Fruit fly (Drosophila melanogaster): ENCODE data around the gene TBC1D23.

TBC1D23 gene

DNA sequence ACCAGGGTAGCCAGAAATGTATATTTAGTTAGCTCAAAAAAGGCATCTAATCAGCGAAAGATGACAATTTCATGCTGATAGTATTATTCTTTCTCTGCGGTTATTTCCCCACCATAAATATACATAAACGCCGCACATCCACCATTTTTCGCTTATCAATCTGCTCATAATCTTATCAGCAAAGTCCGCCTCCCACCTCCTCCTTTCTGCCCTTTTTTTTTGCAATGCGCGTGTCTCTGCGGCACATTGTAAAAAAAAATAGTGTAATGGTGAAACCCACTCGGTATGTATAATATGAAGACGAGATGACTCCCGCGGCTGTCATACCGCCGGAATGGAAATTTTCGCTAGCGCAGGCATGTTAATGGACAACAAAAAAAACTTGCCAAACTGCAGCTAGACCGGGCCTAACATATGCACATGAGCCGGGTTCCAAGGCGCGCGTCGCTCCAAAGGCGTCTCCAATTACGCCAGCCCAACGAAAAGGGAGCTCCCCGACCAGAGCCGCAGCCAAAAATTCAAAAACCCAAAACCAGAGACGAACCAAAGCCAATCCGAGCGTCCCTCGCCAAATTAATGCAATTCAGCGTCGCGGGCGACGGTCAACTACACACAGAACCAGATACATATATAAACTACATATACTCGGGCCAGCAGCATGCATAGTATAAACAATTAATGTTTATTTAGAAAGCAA is 8.8 kb upstream of the TBC1D23 start (continued):
- TF ChIP-seq exex (tag; optimal IDR thresholded peaks at IDR 0.05): peak; percentile 51
- TF ChIP-seq CG34376 (GFP tag; optimal IDR thresholded peaks at IDR 0.05): peak; percentile 23
- TF ChIP-seq cwo (GFP tag; optimal IDR thresholded peaks at IDR 0.05): peak; percentile 32

DNA sequence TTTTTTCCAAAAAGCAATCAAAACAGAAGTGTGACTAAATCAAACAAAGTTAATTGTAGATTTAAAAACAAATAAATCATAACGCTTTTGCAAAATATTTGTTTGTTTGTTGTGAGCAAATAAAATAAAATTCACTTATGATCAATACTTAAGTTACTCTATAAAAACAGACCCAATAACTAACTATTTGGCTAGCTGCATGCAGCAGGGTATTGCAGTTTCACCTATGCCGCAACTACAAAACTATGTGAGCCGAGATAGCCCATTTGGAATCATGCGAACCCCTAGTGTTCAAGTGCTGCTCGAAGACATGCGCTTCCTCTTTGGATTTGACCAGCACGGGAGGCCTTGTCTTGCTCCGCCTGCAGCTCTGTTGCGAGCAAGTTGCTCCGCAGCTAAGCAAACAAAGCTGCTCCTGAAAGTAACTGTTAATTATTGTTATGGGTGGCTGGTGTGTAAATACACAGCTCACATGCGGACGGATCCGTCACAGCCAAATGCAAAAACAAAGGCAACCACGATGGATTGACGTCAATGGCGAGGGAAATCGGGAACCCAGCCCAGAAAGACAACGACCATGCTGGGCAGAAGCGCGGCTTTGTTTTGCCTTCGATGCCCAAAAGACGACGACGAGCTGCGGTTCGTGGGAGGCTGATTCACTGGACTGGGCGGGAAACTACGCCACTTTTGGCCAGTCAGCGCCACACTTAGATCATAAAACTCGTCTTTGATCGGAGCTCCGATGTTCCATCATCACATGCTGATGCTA is 7.0 kb upstream of the TBC1D23 start:
- TF ChIP-seq wek (GFP tag; optimal IDR thresholded peaks at IDR 0.05) (peak; percentile 25), CG17612 (GFP tag; IDR thresholded peaks at IDR 0.05) (0 out of 2 replicates have a peak, but pooled peaks have one; percentile 4), klu (GFP tag; IDR thresholded peaks at IDR 0.05) (0 out of 2 replicates have a peak, but pooled peaks have one; percentile 21), CG11085 (GFP tag; IDR thresholded peaks at IDR 0.05) (no peak), CG10543 (GFP tag; optimal IDR thresholded peaks at IDR 0.05) (peak; percentile 35), chinmo (GFP tag; IDR thresholded peaks at IDR 0.05; ENCODE audit: partially characterized antibody) (peak; percentile 87; the same call in 2 of the 4 replicates), ATbp (GFP tag; optimal IDR thresholded peaks at IDR 0.05) (peak; percentile 42), Hr51 (GFP tag; optimal IDR thresholded peaks at IDR 0.05) (peak in 1 of 2 experiments; percentile 15), CG12942 (GFP tag; optimal IDR thresholded peaks at IDR 0.05) (no peak), Med (GFP tag) (peak; percentile 63), sens (GFP tag) (peak; percentile 68), ranshi (GFP tag; IDR thresholded peaks at IDR 0.05) (no peak), Ets65A (GFP tag) (peak; percentile 33), CG7987 (GFP tag; optimal IDR thresholded peaks at IDR 0.05) (peak; percentile 38), Xrp1 (GFP tag; IDR thresholded peaks at IDR 0.05) (peak; percentile 38; the same call in 1 of the 2 replicates), CG14710 (tag; optimal IDR thresholded peaks at IDR 0.05) (peak; percentile 11), Blimp-1 (GFP tag; optimal IDR thresholded peaks at IDR 0.05) (peak; percentile 16), CG12769 (tag; optimal IDR thresholded peaks at IDR 0.05) (peak; percentile 83), CG17359 (tag; optimal IDR thresholded peaks at IDR 0.05) (peak; percentile 27), rib (GFP tag; IDR thresholded peaks at IDR 0.05) (no peak), CG1603 (tag; optimal IDR thresholded peaks at IDR 0.05) (peak; percentile 29), CG9437 (GFP tag; optimal IDR thresholded peaks at IDR 0.05) (no peak), zfh2 (GFP tag; optimal IDR thresholded peaks at IDR 0.05) (no peak), CG17361 (GFP tag; IDR thresholded peaks at IDR 0.05) (0 out of 3 replicates have a peak, but pooled peaks have one; percentile 32), CG2129 (GFP tag; IDR thresholded peaks at IDR 0.05; ENCODE audit: partially characterized antibody) (no peak), Bgb (GFP tag; IDR thresholded peaks at IDR 0.05; ENCODE audit: partially characterized antibody) (no peak), Nf-YB (GFP tag; optimal IDR thresholded peaks at IDR 0.05) (no peak), CG15601 (tag; optimal IDR thresholded peaks at IDR 0.05) (peak; percentile 21), CG16863 (GFP tag; optimal IDR thresholded peaks at IDR 0.05) (peak; percentile 0), CG18262 (tag; optimal IDR thresholded peaks at IDR 0.05) (peak; percentile 9), en (GFP tag; optimal IDR thresholded peaks at IDR 0.05) (no peak), CG8290 (GFP tag; optimal IDR thresholded peaks at IDR 0.05) (no peak), CG8290 (tag; optimal IDR thresholded peaks at IDR 0.05) (peak in 1 of 2 experiments; percentile 2), Sox102F (GFP tag; optimal IDR thresholded peaks at IDR 0.05) (peak; percentile 22), Ptx1 (GFP tag; IDR thresholded peaks at IDR 0.05) (no peak), gcm (GFP tag; optimal IDR thresholded peaks at IDR 0.05) (no peak), Asciz (GFP tag; optimal IDR thresholded peaks at IDR 0.05) (peak; percentile 0), oc (tag; optimal IDR thresholded peaks at IDR 0.05) (peak; percentile 15), CG10366 (GFP tag; IDR thresholded peaks at IDR 0.05) (no peak), gem (tag; optimal IDR thresholded peaks at IDR 0.05) (peak; percentile 14), Bteb2 (GFP tag; optimal IDR thresholded peaks at IDR 0.05) (no peak), abd-A (tag; optimal IDR thresholded peaks at IDR 0.05) (peak; percentile 46)

All from whole organism, embryonic.